Fruit fly (Drosophila melanogaster) whole organism, embryonic: ENCODE measurements around the gene CG2901.

Experiments used
- Adf1 ChIP-seq: fragments of 200-800 bp; sonication (Bioruptor generic); IDR thresholded peaks from 2 replicates; pipeline ENCODE4 v1.3.6; 2022; ENCODE audit warnings: missing biosample characterization, missing genetic modification characterization
- B-H2 ChIP-seq: fragments of 200-800 bp; sonication (Bioruptor generic); optimal IDR thresholded peaks from 2 replicates; lab custom pipeline; 2018; ENCODE audit warnings: missing biosample characterization, mild to moderate bottlenecking, missing genetic modification characterization
- Blimp-1 ChIP-seq: fragments of 200-800 bp; sonication (Bioruptor generic); optimal IDR thresholded peaks from 3 replicates; lab custom pipeline; 2018; ENCODE audit warnings: missing biosample characterization, missing genetic modification characterization, mild to moderate bottlenecking, moderate library complexity, missing genetic modification reagents
- BtbVII ChIP-seq: fragments of 200-800 bp; sonication (Bioruptor generic); optimal IDR thresholded peaks from 3 replicates; lab custom pipeline; 2017; ENCODE audit warnings: missing biosample characterization, mild to moderate bottlenecking, missing genetic modification characterization
- Bteb2 ChIP-seq: fragments of 200-800 bp; sonication (Bioruptor generic); optimal IDR thresholded peaks from 2 replicates; lab custom pipeline; 2016; ENCODE audit warnings: missing biosample characterization, missing genetic modification characterization
- CG1024 ChIP-seq: fragments of 200-800 bp; sonication (Bioruptor generic); IDR thresholded peaks from 2 replicates; pipeline ENCODE4 v1.3.6; 2022; ENCODE audit warnings: missing biosample characterization, missing genetic modification characterization
- CG10274 ChIP-seq: fragments of 200-800 bp; sonication (Bioruptor generic); optimal IDR thresholded peaks from 3 replicates; lab custom pipeline; 2017; ENCODE audit warnings: missing biosample characterization, mild to moderate bottlenecking, missing genetic modification characterization
- CG1647 ChIP-seq: fragments of 200-800 bp; sonication (Bioruptor generic); optimal IDR thresholded peaks from 3 replicates; lab custom pipeline; 2016; ENCODE audit warnings: missing biosample characterization, missing genetic modification characterization
- CG2129 ChIP-seq: fragments of 200-800 bp; sonication (Bioruptor generic); IDR thresholded peaks from 2 replicates; pipeline ENCODE4 v1.3.6; 2022; ENCODE audit warnings: missing biosample characterization, missing genetic modification characterization; ENCODE audit not compliant: partially characterized antibody
- CG2678 ChIP-seq: fragments of 200-800 bp; sonication (Bioruptor generic); optimal IDR thresholded peaks from 3 replicates; lab custom pipeline; 2019; ENCODE audit warnings: missing biosample characterization, mild to moderate bottlenecking, missing genetic modification characterization, moderate library complexity
- CG32767 ChIP-seq: fragments of 200-800 bp; sonication (Bioruptor generic); IDR thresholded peaks from 2 replicates; pipeline ENCODE4 v1.3.6; 2022; ENCODE audit warnings: missing biosample characterization, missing genetic modification characterization
- CG3995 ChIP-seq: fragments of 200-800 bp; sonication (Bioruptor generic); optimal IDR thresholded peaks from 3 replicates; lab custom pipeline; 2016; ENCODE audit warnings: missing biosample characterization, missing genetic modification characterization
- CG4707 ChIP-seq: fragments of 200-800 bp; sonication (Bioruptor generic); optimal IDR thresholded peaks from 2 replicates; lab custom pipeline; 2018; ENCODE audit warnings: missing biosample characterization, mild to moderate bottlenecking, missing genetic modification characterization, moderate library complexity
- CG4820 ChIP-seq: fragments of 200-800 bp; sonication (Bioruptor generic); optimal IDR thresholded peaks from 3 replicates; lab custom pipeline; 2016; ENCODE audit warnings: missing biosample characterization, missing genetic modification characterization
- CG8281 ChIP-seq: fragments of 200-800 bp; sonication (Bioruptor generic); optimal IDR thresholded peaks from 2 replicates; lab custom pipeline; 2018; ENCODE audit warnings: missing biosample characterization, mild to moderate bottlenecking, missing genetic modification characterization, moderate library complexity
- CG9797 ChIP-seq: fragments of 200-800 bp; sonication (Bioruptor generic); optimal IDR thresholded peaks from 3 replicates; lab custom pipeline; 2018; ENCODE audit warnings: missing biosample characterization, mild to moderate bottlenecking, missing genetic modification characterization
- D ChIP-seq, 2 experiments: fragments of 200-800 bp in 1 of 2; fragments of >200 bp in 1 of 2; sonication (Bioruptor generic) in 1 of 2; optimal IDR thresholded peaks; 2 replicates in 1 of 2; 3 replicates in 1 of 2; lab custom pipeline; 2017; ENCODE audit warnings: mild to moderate bottlenecking in 1 of 2, missing biosample characterization in 1 of 2, missing genetic modification characterization in 1 of 2, missing genetic modification reagents in 1 of 2
- E2f2 ChIP-seq: fragments of 200-800 bp; sonication (Bioruptor generic); IDR thresholded peaks from 2 replicates; pipeline ENCODE4 v1.3.6; 2022; ENCODE audit warnings: missing biosample characterization, missing genetic modification characterization
- ERR ChIP-seq: fragments of 200-800 bp; sonication (Bioruptor generic); optimal IDR thresholded peaks from 2 replicates; lab custom pipeline; 2016; ENCODE audit warnings: missing biosample characterization, missing genetic modification characterization
- HLH54F ChIP-seq: fragments of 200-800 bp; sonication (Bioruptor generic); optimal IDR thresholded peaks from 3 replicates; lab custom pipeline; 2016; ENCODE audit warnings: missing biosample characterization, missing genetic modification characterization
- Hmr ChIP-seq: fragments of 200-800 bp; sonication (Bioruptor generic); optimal IDR thresholded peaks from 3 replicates; lab custom pipeline; 2017; ENCODE audit warnings: mild to moderate bottlenecking, missing biosample characterization, missing genetic modification reagents, missing genetic modification characterization
- Lhr ChIP-seq: fragments of 200-800 bp; sonication (Bioruptor generic); optimal IDR thresholded peaks from 3 replicates; lab custom pipeline; 2017; ENCODE audit warnings: mild to moderate bottlenecking, missing biosample characterization, missing genetic modification reagents, missing genetic modification characterization
- MESR4 ChIP-seq: fragments of 200-800 bp; sonication (Bioruptor generic); optimal IDR thresholded peaks from 2 replicates; lab custom pipeline; 2018; ENCODE audit warnings: missing biosample characterization, mild to moderate bottlenecking, missing genetic modification characterization, moderate library complexity
- Max ChIP-seq: fragments of 200-800 bp; sonication (Bioruptor generic); optimal IDR thresholded peaks from 2 replicates; lab custom pipeline; 2016; ENCODE audit warnings: missing biosample characterization, mild to moderate bottlenecking, missing genetic modification characterization
- Mrtf ChIP-seq: fragments of 200-800 bp; sonication (Bioruptor generic); IDR thresholded peaks from 3 replicates; pipeline ENCODE4 v1.3.6; 2022; ENCODE audit warnings: missing biosample characterization, missing genetic modification characterization
- Nf-YA ChIP-seq: fragments of 200-800 bp; sonication (Bioruptor generic); IDR thresholded peaks from 2 replicates; pipeline ENCODE4 v1.3.6; 2022; ENCODE audit warnings: missing biosample characterization, missing genetic modification characterization
- Optix ChIP-seq: fragments of 200-800 bp; sonication (Bioruptor generic); IDR thresholded peaks from 3 replicates; pipeline ENCODE4 v1.3.6; 2022; ENCODE audit warnings: missing biosample characterization, missing genetic modification characterization
- Ravus ChIP-seq: fragments of 200-800 bp; sonication (Bioruptor generic); IDR thresholded peaks from 2 replicates; pipeline ENCODE4 v1.3.6; 2022; ENCODE audit warnings: missing biosample characterization, missing genetic modification characterization
- Six4 ChIP-seq: fragments of 200-800 bp; sonication (Bioruptor generic); optimal IDR thresholded peaks from 2 replicates; lab custom pipeline; 2016; ENCODE audit warnings: missing biosample characterization, missing genetic modification characterization
- Stat92E ChIP-seq, 3 experiments: fragments of >200 bp in 2 of 3; fragments of 200-800 bp in 1 of 3; sonication (Bioruptor generic) in 1 of 3; optimal IDR thresholded peaks; 2 replicates each; lab custom pipeline; 2017 to 2019; ENCODE audit warnings: missing biosample characterization in 3 of 3, missing genetic modification characterization in 3 of 3, mild to moderate bottlenecking in 1 of 3, moderate library complexity in 1 of 3
- ac ChIP-seq: fragments of 200-800 bp; sonication (Bioruptor generic); optimal IDR thresholded peaks from 3 replicates; lab custom pipeline; 2017; ENCODE audit warnings: missing biosample characterization, mild to moderate bottlenecking, missing genetic modification characterization
- amos ChIP-seq: fragments of 200-800 bp; sonication (Bioruptor generic); IDR thresholded peaks from 2 replicates; pipeline ENCODE4 v1.3.6; 2022; ENCODE audit warnings: missing biosample characterization, missing genetic modification characterization; ENCODE audit not compliant: partially characterized antibody
- br ChIP-seq: fragments of >200 bp; optimal IDR thresholded peaks from 2 replicates; lab custom pipeline; 2017
- bsh ChIP-seq, 2 experiments: fragments of 200-800 bp; sonication (Bioruptor generic); optimal IDR thresholded peaks; 2 replicates each; lab custom pipeline; 2017 to 2018; ENCODE audit warnings: mild to moderate bottlenecking in 2 of 2, missing biosample characterization in 2 of 2, missing genetic modification characterization in 2 of 2, moderate library complexity in 1 of 2
- ci ChIP-seq: fragments of 200-800 bp; sonication (Bioruptor generic); IDR thresholded peaks from 3 replicates; pipeline ENCODE4 v1.3.6; 2022; ENCODE audit warnings: missing biosample characterization, missing genetic modification characterization
- crol ChIP-seq: fragments of 200-800 bp; sonication (Bioruptor generic); IDR thresholded peaks from 2 replicates; pipeline ENCODE4 v1.3.6; 2022; ENCODE audit warnings: missing biosample characterization, missing genetic modification characterization
- da ChIP-seq: fragments of 200-800 bp; sonication (Bioruptor generic); optimal IDR thresholded peaks from 2 replicates; lab custom pipeline; 2016; ENCODE audit warnings: missing biosample characterization, missing genetic modification characterization
- dati ChIP-seq: fragments of 200-800 bp; sonication (Bioruptor generic); IDR thresholded peaks from 2 replicates; pipeline ENCODE4 v1.3.6; 2022; ENCODE audit warnings: missing biosample characterization, missing genetic modification characterization
- grau ChIP-seq: fragments of 200-800 bp; optimal IDR thresholded peaks from 3 replicates; lab custom pipeline; 2019; ENCODE audit warnings: missing biosample characterization, mild to moderate bottlenecking, missing genetic modification characterization, moderate library complexity
- gsb ChIP-seq: fragments of 200-800 bp; sonication (Bioruptor generic); IDR thresholded peaks from 2 replicates; pipeline ENCODE4 v1.3.6; 2022; ENCODE audit warnings: missing biosample characterization, missing genetic modification characterization
- h ChIP-seq: fragments of >200 bp; optimal IDR thresholded peaks from 2 replicates; lab custom pipeline; 2017
- inv ChIP-seq: fragments of 200-800 bp; sonication (Bioruptor generic); IDR thresholded peaks from 2 replicates; pipeline ENCODE4 v1.3.6; 2022; ENCODE audit warnings: missing biosample characterization, missing genetic modification characterization; ENCODE audit not compliant: partially characterized antibody
- jigr1 ChIP-seq: fragments of 200-800 bp; sonication (Bioruptor generic); IDR thresholded peaks from 3 replicates; pipeline ENCODE4 v1.3.6; 2022; ENCODE audit warnings: missing biosample characterization, missing genetic modification characterization
- ken ChIP-seq: fragments of 200-800 bp; sonication (Bioruptor generic); IDR thresholded peaks from 3 replicates; pipeline ENCODE4 v1.3.6; 2022; ENCODE audit warnings: missing biosample characterization, missing genetic modification characterization
- pfk ChIP-seq: fragments of 200-800 bp; sonication (Bioruptor generic); optimal IDR thresholded peaks from 2 replicates; lab custom pipeline; 2018; ENCODE audit warnings: missing biosample characterization, mild to moderate bottlenecking, missing genetic modification characterization, moderate library complexity
- pros ChIP-seq: fragments of 200-800 bp; sonication (Bioruptor generic); optimal IDR thresholded peaks from 3 replicates; lab custom pipeline; 2019; ENCODE audit warnings: missing biosample characterization, mild to moderate bottlenecking, missing genetic modification characterization, moderate library complexity
- sd ChIP-seq: fragments of 200-800 bp; sonication (Bioruptor generic); optimal IDR thresholded peaks from 3 replicates; lab custom pipeline; 2018; ENCODE audit warnings: missing biosample characterization, mild to moderate bottlenecking, missing genetic modification characterization, moderate library complexity
- sob ChIP-seq: fragments of 200-800 bp; sonication (Bioruptor generic); IDR thresholded peaks from 2 replicates; pipeline ENCODE4 v1.3.6; 2022; ENCODE audit warnings: missing biosample characterization, missing genetic modification characterization
- tgo ChIP-seq: fragments of 200-800 bp; sonication (Bioruptor generic); IDR thresholded peaks from 3 replicates; pipeline ENCODE4 v1.3.6; 2022; ENCODE audit warnings: missing biosample characterization, missing genetic modification characterization
- zf30C ChIP-seq: fragments of 200-800 bp; sonication (Bioruptor generic); optimal IDR thresholded peaks from 3 replicates; lab custom pipeline; 2018; ENCODE audit warnings: missing biosample characterization, mild to moderate bottlenecking, missing genetic modification characterization

CG2901 gene

dm6 chrX:3838648-3839047 is 10.7 kb downstream of the CG2901 start (continued):
- no peak for TF ChIP-seq h
- peak; percentile 68 for TF ChIP-seq CG4820
- no peak for TF ChIP-seq CG2129 (GFP tag; lab: Robert Waterston, UW)
- peak; percentile 17 for TF ChIP-seq Adf1 (GFP tag; lab: Robert Waterston, UW)
- TF ChIP-seq CG10274 (GFP tag; lab: Kevin White, UChicago) = peak; percentile 47
- peak; percentile 92 for TF ChIP-seq sd (tag; lab: Kevin White, UChicago)
- TF ChIP-seq Optix (GFP tag; lab: Robert Waterston, UW) = peak; percentile 80
- TF ChIP-seq ken (GFP tag; lab: Robert Waterston, UW) = peak; percentile 83
- peak; percentile 76; the same call in 2 of the 3 replicates for TF ChIP-seq Mrtf
- TF ChIP-seq inv = no peak
- peak; percentile 72 for TF ChIP-seq zf30C (GFP tag; lab: Kevin White, UChicago)
- TF ChIP-seq CG1024 (GFP tag; lab: Robert Waterston, UW) = 0 out of 2 replicates have a peak, but pooled peaks have one; percentile 25
- TF ChIP-seq Six4 (GFP tag; lab: Kevin White, UChicago) = peak; percentile 61
- TF ChIP-seq Hmr (GFP tag; lab: Kevin White, UChicago) = peak; percentile 67
- TF ChIP-seq CG9797 (GFP tag; lab: Kevin White, UChicago) = no peak
- TF ChIP-seq Max (GFP tag; lab: Kevin White, UChicago) = peak; percentile 66
- TF ChIP-seq CG4707 (GFP tag; lab: Kevin White, UChicago) = peak; percentile 55
- peak; percentile 63 for TF ChIP-seq gsb
- peak; percentile 91 for TF ChIP-seq ci (GFP tag; lab: Robert Waterston, UW)
- TF ChIP-seq ERR = peak; percentile 21
- TF ChIP-seq B-H2 (GFP tag; lab: Kevin White, UChicago) = peak; percentile 57
- TF ChIP-seq CG32767 = peak; percentile 65
- TF ChIP-seq Ravus = peak; percentile 6; the same call in 1 of the 2 replicates
- TF ChIP-seq MESR4 (GFP tag; lab: Kevin White, UChicago) = peak; percentile 13
- TF ChIP-seq CG1647 (GFP tag; lab: Kevin White, UChicago) = peak; percentile 71
- no peak for TF ChIP-seq D (optimal IDR thresholded peaks at IDR 0.05; lab: Kevin White, UChicago)
- TF ChIP-seq D (GFP tag; optimal IDR thresholded peaks at IDR 0.05; lab: Kevin White, UChicago) = peak; percentile 67
- TF ChIP-seq bsh (GFP tag; optimal IDR thresholded peaks at IDR 0.05; lab: Kevin White, UChicago) = peak in 1 of 2 experiments; percentile 80
- TF ChIP-seq br (lab: Kevin White, UChicago) = no peak
- peak; percentile 56 for TF ChIP-seq da
- peak; percentile 64 for TF ChIP-seq ac (GFP tag; lab: Kevin White, UChicago)
- peak; percentile 74 for TF ChIP-seq Bteb2 (GFP tag; lab: Kevin White, UChicago)
- TF ChIP-seq HLH54F (GFP tag; lab: Kevin White, UChicago) = peak; percentile 78
- peak; percentile 50 for TF ChIP-seq CG8281 (tag; lab: Kevin White, UChicago)
- TF ChIP-seq crol (GFP tag; lab: Robert Waterston, UW) = no peak
- TF ChIP-seq Lhr (GFP tag; lab: Kevin White, UChicago) = peak; percentile 20
- peak; percentile 76 for TF ChIP-seq sob (GFP tag; lab: Robert Waterston, UW)
- TF ChIP-seq dati (GFP tag; lab: Robert Waterston, UW) = peak; percentile 48; the same call in 1 of the 2 replicates
- TF ChIP-seq pfk = no peak
- 0 out of 2 replicates have a peak, but pooled peaks have one; percentile 40 for TF ChIP-seq Nf-YA (GFP tag; lab: Robert Waterston, UW)
- peak; percentile 2 for TF ChIP-seq pros (GFP tag; lab: Kevin White, UChicago)
- TF ChIP-seq tgo (GFP tag; lab: Robert Waterston, UW) = peak; percentile 82
- peak; percentile 72 for TF ChIP-seq BtbVII
- no peak for TF ChIP-seq Stat92E (GFP tag; optimal IDR thresholded peaks at IDR 0.05; lab: Kevin White, UChicago)
- peak; percentile 88 for TF ChIP-seq CG2678 (tag; lab: Kevin White, UChicago)
- peak; percentile 31 for TF ChIP-seq CG3995 (GFP tag; lab: Kevin White, UChicago)
- peak; percentile 77 for TF ChIP-seq grau (tag; lab: Kevin White, UChicago)
- TF ChIP-seq amos (GFP tag; lab: Robert Waterston, UW) = no peak
- TF ChIP-seq E2f2 (GFP tag; lab: Robert Waterston, UW) = peak; percentile 42; the same call in 1 of the 2 replicates
- TF ChIP-seq jigr1 (GFP tag; lab: Robert Waterston, UW) = peak; percentile 61; the same call in 1 of the 3 replicates
- peak; percentile 71 for TF ChIP-seq Blimp-1 (GFP tag; lab: Kevin White, UChicago)
